Fruit fly (Drosophila melanogaster) whole organism, embryonic: ENCODE data around the gene SmE.
A peak's percentile ranks its signal among the peaks of the same experiment; 100 is the strongest.

Experiments used
- Asciz ChIP-seq: fragments of 200-800 bp; sonication (Bioruptor generic); optimal IDR thresholded peaks from 2 replicates; lab custom pipeline; 2017; ENCODE audit warnings: missing biosample characterization, mild to moderate bottlenecking, missing genetic modification characterization, missing genetic modification reagents
- Atf3 ChIP-seq: fragments of 200-800 bp; sonication (Bioruptor generic); optimal IDR thresholded peaks from 3 replicates; lab custom pipeline; 2016; ENCODE audit warnings: missing biosample characterization, missing genetic modification characterization
- Atf6 ChIP-seq: fragments of 200-800 bp; sonication (Bioruptor generic); IDR thresholded peaks from 2 replicates; pipeline ENCODE4 v1.3.6; 2022; ENCODE audit warnings: missing biosample characterization, missing genetic modification characterization
- Awh ChIP-seq: fragments of 200-800 bp; sonication (Bioruptor generic); IDR thresholded peaks from 2 replicates; pipeline ENCODE4, ENCODE4 v1.3.6; 2022; ENCODE audit warnings: missing biosample characterization, missing genetic modification characterization
- CG10209 ChIP-seq: fragments of 200-800 bp; sonication (Bioruptor generic); optimal IDR thresholded peaks from 3 replicates; lab custom pipeline; 2017; ENCODE audit warnings: missing biosample characterization, mild to moderate bottlenecking, missing genetic modification characterization, missing genetic modification reagents
- CG1024 ChIP-seq: fragments of 200-800 bp; sonication (Bioruptor generic); IDR thresholded peaks from 2 replicates; pipeline ENCODE4 v1.3.6; 2022; ENCODE audit warnings: missing biosample characterization, missing genetic modification characterization
- CG10267 ChIP-seq: fragments of 200-800 bp; sonication (Bioruptor generic); optimal IDR thresholded peaks from 2 replicates; lab custom pipeline; 2018; ENCODE audit warnings: missing biosample characterization, mild to moderate bottlenecking, missing genetic modification characterization, moderate library complexity
- CG11504 ChIP-seq: fragments of 200-800 bp; sonication (Bioruptor generic); optimal IDR thresholded peaks from 3 replicates; lab custom pipeline; 2019; ENCODE audit warnings: missing biosample characterization, mild to moderate bottlenecking, missing genetic modification characterization, moderate library complexity
- CG12942 ChIP-seq: fragments of 200-800 bp; sonication (Bioruptor generic); optimal IDR thresholded peaks from 3 replicates; lab custom pipeline; 2016; ENCODE audit warnings: missing biosample characterization, missing genetic modification characterization
- CG17802 ChIP-seq: fragments of 200-800 bp; sonication (Bioruptor generic); optimal IDR thresholded peaks from 2 replicates; lab custom pipeline; 2018; ENCODE audit warnings: missing biosample characterization, mild to moderate bottlenecking, missing genetic modification characterization, moderate library complexity
- CG2129 ChIP-seq: fragments of 200-800 bp; sonication (Bioruptor generic); IDR thresholded peaks from 2 replicates; pipeline ENCODE4 v1.3.6; 2022; ENCODE audit warnings: missing biosample characterization, missing genetic modification characterization; ENCODE audit not compliant: partially characterized antibody
- CG2678 ChIP-seq: fragments of 200-800 bp; sonication (Bioruptor generic); optimal IDR thresholded peaks from 3 replicates; lab custom pipeline; 2019; ENCODE audit warnings: missing biosample characterization, mild to moderate bottlenecking, missing genetic modification characterization, moderate library complexity
- CG31388 ChIP-seq: fragments of 200-800 bp; sonication (Bioruptor generic); optimal IDR thresholded peaks from 2 replicates; lab custom pipeline; 2016; ENCODE audit warnings: missing biosample characterization, missing genetic modification characterization
- CG3995 ChIP-seq: fragments of 200-800 bp; sonication (Bioruptor generic); optimal IDR thresholded peaks from 3 replicates; lab custom pipeline; 2016; ENCODE audit warnings: missing biosample characterization, missing genetic modification characterization
- CG4424 ChIP-seq: fragments of 200-800 bp; sonication (Bioruptor generic); optimal IDR thresholded peaks from 3 replicates; lab custom pipeline; 2016; ENCODE audit warnings: missing biosample characterization, missing genetic modification characterization
- CG4730 ChIP-seq: fragments of 200-800 bp; sonication (Bioruptor generic); IDR thresholded peaks from 2 replicates; pipeline ENCODE4 v1.3.6; 2022; ENCODE audit warnings: missing biosample characterization, missing genetic modification characterization
- CG7786 ChIP-seq: fragments of 200-800 bp; sonication (Bioruptor generic); optimal IDR thresholded peaks from 2 replicates; lab custom pipeline; 2016; ENCODE audit warnings: missing biosample characterization, missing genetic modification characterization
- CG7987 ChIP-seq: fragments of 200-800 bp; sonication (Bioruptor generic); optimal IDR thresholded peaks from 2 replicates; lab custom pipeline; 2018; ENCODE audit warnings: missing biosample characterization, mild to moderate bottlenecking, missing genetic modification characterization, moderate library complexity
- CG8359 ChIP-seq: fragments of 200-800 bp; sonication (Bioruptor generic); optimal IDR thresholded peaks from 2 replicates; lab custom pipeline; 2017; ENCODE audit warnings: missing biosample characterization, mild to moderate bottlenecking, missing genetic modification characterization, borderline replicate concordance
- CG8388 ChIP-seq: fragments of 200-800 bp; sonication (Bioruptor generic); optimal IDR thresholded peaks from 2 replicates; lab custom pipeline; 2019; ENCODE audit warnings: missing biosample characterization, mild to moderate bottlenecking, missing genetic modification characterization, moderate library complexity
- CG9817 ChIP-seq: fragments of 200-800 bp; sonication (Bioruptor generic); optimal IDR thresholded peaks from 2 replicates; lab custom pipeline; 2018; ENCODE audit warnings: missing biosample characterization, mild to moderate bottlenecking, missing genetic modification characterization, moderate library complexity
- CoRest ChIP-seq: fragments of 200-800 bp; sonication (Bioruptor generic); optimal IDR thresholded peaks from 3 replicates; lab custom pipeline; 2018; ENCODE audit warnings: missing biosample characterization, mild to moderate bottlenecking, missing genetic modification characterization, moderate library complexity
- Drgx ChIP-seq: fragments of 200-800 bp; sonication (Bioruptor generic); IDR thresholded peaks from 2 replicates; pipeline ENCODE4 v1.3.6; 2022; ENCODE audit warnings: missing biosample characterization, missing genetic modification characterization
- HHEX ChIP-seq: fragments of 200-800 bp; sonication (Bioruptor generic); optimal IDR thresholded peaks from 3 replicates; lab custom pipeline; 2017; ENCODE audit warnings: missing biosample characterization, mild to moderate bottlenecking, missing genetic modification characterization, missing genetic modification reagents
- Lpt ChIP-seq: fragments of >200 bp; optimal IDR thresholded peaks from 2 replicates; lab custom pipeline; 2018; ENCODE audit warnings: missing biosample characterization, missing genetic modification characterization
- Nf-YA ChIP-seq: fragments of 200-800 bp; sonication (Bioruptor generic); IDR thresholded peaks from 2 replicates; pipeline ENCODE4 v1.3.6; 2022; ENCODE audit warnings: missing biosample characterization, missing genetic modification characterization
- Nf-YB ChIP-seq: fragments of 200-800 bp; sonication (Bioruptor generic); optimal IDR thresholded peaks from 3 replicates; lab custom pipeline; 2019; ENCODE audit warnings: missing biosample characterization, mild to moderate bottlenecking, missing genetic modification characterization, moderate library complexity
- Nf-YC ChIP-seq: fragments of 200-800 bp; optimal IDR thresholded peaks from 3 replicates; lab custom pipeline; 2019; ENCODE audit warnings: missing biosample characterization, mild to moderate bottlenecking, missing genetic modification characterization, moderate library complexity
- Optix ChIP-seq: fragments of 200-800 bp; sonication (Bioruptor generic); IDR thresholded peaks from 3 replicates; pipeline ENCODE4 v1.3.6; 2022; ENCODE audit warnings: missing biosample characterization, missing genetic modification characterization
- Ssrp ChIP-seq: fragments of 200-800 bp; sonication (Bioruptor generic); optimal IDR thresholded peaks from 2 replicates; lab custom pipeline; 2018; ENCODE audit warnings: missing biosample characterization, mild to moderate bottlenecking, missing genetic modification characterization, moderate library complexity
- Stat92E ChIP-seq, 3 experiments: fragments of >200 bp in 2 of 3; fragments of 200-800 bp in 1 of 3; sonication (Bioruptor generic) in 1 of 3; optimal IDR thresholded peaks; 2 replicates each; lab custom pipeline; 2017 to 2019; ENCODE audit warnings: missing biosample characterization in 3 of 3, missing genetic modification characterization in 3 of 3, mild to moderate bottlenecking in 1 of 3, moderate library complexity in 1 of 3
- aop ChIP-seq: fragments of 200-800 bp; sonication (Bioruptor generic); IDR thresholded peaks from 2 replicates; pipeline ENCODE4 v1.3.6; 2022; ENCODE audit warnings: missing biosample characterization, missing genetic modification characterization
- btn ChIP-seq: fragments of 200-800 bp; sonication (Bioruptor generic); optimal IDR thresholded peaks from 2 replicates; lab custom pipeline; 2016; ENCODE audit warnings: missing biosample characterization, missing genetic modification characterization
- chm ChIP-seq: fragments of 200-800 bp; sonication (Bioruptor generic); IDR thresholded peaks from 2 replicates; pipeline ENCODE4 v1.3.6; 2022; ENCODE audit warnings: missing biosample characterization, missing genetic modification characterization
- da ChIP-seq: fragments of 200-800 bp; sonication (Bioruptor generic); optimal IDR thresholded peaks from 2 replicates; lab custom pipeline; 2016; ENCODE audit warnings: missing biosample characterization, missing genetic modification characterization
- dati ChIP-seq: fragments of 200-800 bp; sonication (Bioruptor generic); IDR thresholded peaks from 2 replicates; pipeline ENCODE4 v1.3.6; 2022; ENCODE audit warnings: missing biosample characterization, missing genetic modification characterization
- fd3F ChIP-seq: fragments of 200-800 bp; sonication (Bioruptor generic); optimal IDR thresholded peaks from 2 replicates; lab custom pipeline; 2018; ENCODE audit warnings: missing biosample characterization, mild to moderate bottlenecking, missing genetic modification characterization, moderate library complexity
- fd64A ChIP-seq: fragments of 200-800 bp; sonication (Bioruptor generic); optimal IDR thresholded peaks from 3 replicates; lab custom pipeline; 2018; ENCODE audit warnings: missing biosample characterization, mild to moderate bottlenecking, missing genetic modification characterization
- gce ChIP-seq: fragments of 200-800 bp; sonication (Bioruptor generic); IDR thresholded peaks from 3 replicates; pipeline ENCODE4 v1.3.6; 2022; ENCODE audit warnings: missing biosample characterization, missing genetic modification characterization
- gro ChIP-seq: fragments of 200-800 bp; sonication (Bioruptor generic); optimal IDR thresholded peaks from 2 replicates; lab custom pipeline; 2016; ENCODE audit warnings: missing biosample characterization, missing genetic modification characterization
- ind ChIP-seq: fragments of 200-800 bp; sonication (Bioruptor generic); optimal IDR thresholded peaks from 3 replicates; lab custom pipeline; 2016; ENCODE audit warnings: missing biosample characterization, missing genetic modification characterization
- odd ChIP-seq: fragments of 200-800 bp; sonication (Bioruptor generic); optimal IDR thresholded peaks from 2 replicates; lab custom pipeline; 2017; ENCODE audit warnings: missing biosample characterization, mild to moderate bottlenecking, missing genetic modification characterization
- p53 ChIP-seq: fragments of 200-800 bp; sonication (Bioruptor generic); optimal IDR thresholded peaks from 2 replicates; lab custom pipeline; 2016; ENCODE audit warnings: missing biosample characterization, missing genetic modification characterization
- prd ChIP-seq, 3 experiments: fragments of >200 bp in 2 of 3; fragments of 200-800 bp in 1 of 3; sonication (Bioruptor generic) in 1 of 3; optimal IDR thresholded peaks in 2 of 3; IDR thresholded peaks in 1 of 3; 2 replicates in 2 of 3; 3 replicates in 1 of 3; pipeline versions ENCODE4 v1.3.6 to Lab custom; 2017 to 2022; ENCODE audit warnings: missing biosample characterization in 1 of 3, missing genetic modification characterization in 1 of 3
- rib ChIP-seq: fragments of 200-800 bp; sonication (Bioruptor generic); IDR thresholded peaks from 2 replicates; pipeline ENCODE4 v1.3.6; 2022; ENCODE audit warnings: missing biosample characterization, missing genetic modification characterization
- sd ChIP-seq: fragments of 200-800 bp; sonication (Bioruptor generic); optimal IDR thresholded peaks from 3 replicates; lab custom pipeline; 2018; ENCODE audit warnings: missing biosample characterization, mild to moderate bottlenecking, missing genetic modification characterization, moderate library complexity
- seq ChIP-seq: fragments of 200-800 bp; sonication (Bioruptor generic); IDR thresholded peaks from 2 replicates; pipeline ENCODE4 v1.3.6; 2022; ENCODE audit warnings: missing biosample characterization, missing genetic modification characterization
- slbo ChIP-seq: fragments of 200-800 bp; sonication (Bioruptor generic); IDR thresholded peaks from 2 replicates; pipeline ENCODE4 v1.3.6; 2022; ENCODE audit warnings: missing biosample characterization, missing genetic modification characterization
- wdn ChIP-seq: fragments of 200-800 bp; sonication (Bioruptor generic); IDR thresholded peaks from 2 replicates; pipeline ENCODE4 v1.3.6; 2022; ENCODE audit warnings: missing biosample characterization, missing genetic modification characterization
- wek ChIP-seq: fragments of 200-800 bp; sonication (Bioruptor generic); optimal IDR thresholded peaks from 3 replicates; lab custom pipeline; 2018; ENCODE audit warnings: missing biosample characterization, mild to moderate bottlenecking, missing genetic modification characterization, moderate library complexity
- yki ChIP-seq: fragments of >200 bp; optimal IDR thresholded peaks from 3 replicates; lab custom pipeline; 2018
- z ChIP-seq: fragments of 200-800 bp; sonication (Bioruptor generic); IDR thresholded peaks from 3 replicates; pipeline ENCODE4 v1.3.6; 2022; ENCODE audit warnings: missing biosample characterization, missing genetic modification characterization

The SmE gene

dm6 chr2L:7849472-7849871 lies 35.8 kb downstream of the SmE start (continued):
- TF ChIP-seq dati (no peak), slbo (GFP tag; lab: Robert Waterston, UW) (peak; percentile 57), rib (GFP tag; lab: Robert Waterston, UW) (no peak), aop (GFP tag; lab: Robert Waterston, UW) (no peak), Drgx (GFP tag; lab: Robert Waterston, UW) (peak; percentile 20; the same call in 1 of the 2 replicates), Nf-YC (tag; lab: Kevin White, UChicago) (no peak), wek (GFP tag; lab: Kevin White, UChicago) (no peak), CG2129 (GFP tag; lab: Robert Waterston, UW) (no peak), CG4424 (GFP tag; lab: Kevin White, UChicago) (no peak), Asciz (GFP tag; lab: Kevin White, UChicago) (no peak), CoRest (peak; percentile 29), Nf-YA (GFP tag; lab: Robert Waterston, UW) (no peak), Nf-YB (no peak), z (GFP tag; lab: Robert Waterston, UW) (no peak), Atf6 (GFP tag; lab: Robert Waterston, UW) (no peak), Ssrp (peak; percentile 3), chm (GFP tag; lab: Robert Waterston, UW) (no peak), odd (GFP tag; lab: Kevin White, UChicago) (no peak), CG11504 (tag; lab: Kevin White, UChicago) (peak; percentile 57), CG2678 (peak; percentile 58), wdn (GFP tag; lab: Robert Waterston, UW) (no peak), CG1024 (GFP tag; lab: Robert Waterston, UW) (no peak), Optix (GFP tag; lab: Robert Waterston, UW) (no peak), p53 (GFP tag; lab: Kevin White, UChicago) (no peak), CG31388 (GFP tag; lab: Kevin White, UChicago) (no peak), CG17802 (tag; lab: Kevin White, UChicago) (no peak), fd3F (GFP tag; lab: Kevin White, UChicago) (no peak), Stat92E (GFP tag; optimal IDR thresholded peaks at IDR 0.05; lab: Kevin White, UChicago) (no peak), CG7987 (GFP tag; lab: Kevin White, UChicago) (no peak), gro (GFP tag; lab: Kevin White, UChicago) (no peak), yki (lab: Kevin White, UChicago) (no peak), CG12942 (GFP tag; lab: Kevin White, UChicago) (no peak), CG4730 (GFP tag; lab: Robert Waterston, UW) (no peak), prd (optimal IDR thresholded peaks at IDR 0.05; lab: Kevin White, UChicago) (no peak), prd (GFP tag; IDR thresholded peaks at IDR 0.05; lab: Robert Waterston, UW) (peak; percentile 39; the same call in 1 of the 3 replicates), Awh (GFP tag; lab: Robert Waterston, UW) (no peak), CG7786 (GFP tag; lab: Kevin White, UChicago) (no peak), CG8388 (GFP tag; lab: Kevin White, UChicago) (peak; percentile 36), HHEX (GFP tag; lab: Kevin White, UChicago) (no peak), Atf3 (GFP tag; lab: Kevin White, UChicago) (no peak), CG3995 (no peak), CG9817 (tag; lab: Kevin White, UChicago) (peak; percentile 23), sd (tag; lab: Kevin White, UChicago) (no peak), ind (GFP tag; lab: Kevin White, UChicago) (peak; percentile 10), da (GFP tag; lab: Kevin White, UChicago) (no peak), btn (GFP tag; lab: Kevin White, UChicago) (no peak), fd64A (GFP tag; lab: Kevin White, UChicago) (no peak), seq (no peak), CG10267 (tag; lab: Kevin White, UChicago) (peak; percentile 17), Lpt (GFP tag; lab: Kevin White, UChicago) (no peak), gce (GFP tag; lab: Robert Waterston, UW) (no peak), CG8359 (GFP tag; lab: Kevin White, UChicago) (no peak), CG10209 (GFP tag; lab: Kevin White, UChicago) (no peak)
